Fruit fly (Drosophila melanogaster) whole organism, prepupa: ENCODE results near the gene CG14810.

Source experiments
- Blimp-1 ChIP-seq: fragments of 200-800 bp; sonication (Bioruptor generic); optimal IDR thresholded peaks from 3 replicates; lab custom pipeline; 2017; ENCODE audit warnings: missing biosample characterization, missing genetic modification characterization, mild to moderate bottlenecking, moderate library complexity, missing genetic modification reagents
- CG10669 ChIP-seq: fragments of 200-800 bp; sonication (Bioruptor generic); optimal IDR thresholded peaks from 3 replicates; lab custom pipeline; 2018; ENCODE audit warnings: missing biosample characterization, mild to moderate bottlenecking, missing genetic modification characterization, moderate library complexity
- CG11294 ChIP-seq: fragments of 200-800 bp; sonication (Bioruptor generic); IDR thresholded peaks from 2 replicates; pipeline ENCODE4 v1.3.6; 2022; ENCODE audit warnings: missing biosample characterization, missing genetic modification characterization
- CG1621 ChIP-seq: fragments of 200-800 bp; sonication (Bioruptor generic); optimal IDR thresholded peaks from 3 replicates; lab custom pipeline; 2018; ENCODE audit warnings: missing biosample characterization, mild to moderate bottlenecking, missing genetic modification characterization
- CG16779 ChIP-seq: fragments of 200-800 bp; sonication (Bioruptor generic); optimal IDR thresholded peaks from 3 replicates; lab custom pipeline; 2017; ENCODE audit warnings: missing biosample characterization, mild to moderate bottlenecking, missing genetic modification characterization
- CG32006 ChIP-seq: fragments of 200-800 bp; sonication (Bioruptor generic); optimal IDR thresholded peaks from 3 replicates; lab custom pipeline; 2017; ENCODE audit warnings: missing biosample characterization, mild to moderate bottlenecking, missing genetic modification characterization
- CG34406 ChIP-seq: fragments of 200-800 bp; sonication (Bioruptor generic); optimal IDR thresholded peaks from 3 replicates; lab custom pipeline; 2016; ENCODE audit warnings: missing biosample characterization, missing genetic modification characterization
- CG4318 ChIP-seq: fragments of 200-800 bp; sonication (Bioruptor generic); optimal IDR thresholded peaks from 3 replicates; lab custom pipeline; 2017; ENCODE audit warnings: missing biosample characterization, mild to moderate bottlenecking, missing genetic modification characterization
- CG6163 ChIP-seq: fragments of 200-800 bp; sonication (Bioruptor generic); IDR thresholded peaks from 3 replicates; pipeline ENCODE4 v1.3.6; 2022; ENCODE audit warnings: missing biosample characterization, missing genetic modification characterization
- CG6276 ChIP-seq: fragments of 200-800 bp; sonication (Bioruptor generic); optimal IDR thresholded peaks from 2 replicates; lab custom pipeline; 2017; ENCODE audit warnings: missing biosample characterization, mild to moderate bottlenecking, missing genetic modification characterization
- CG6808 ChIP-seq: fragments of 200-800 bp; sonication (Bioruptor generic); optimal IDR thresholded peaks from 3 replicates; lab custom pipeline; 2017; ENCODE audit warnings: missing biosample characterization, missing genetic modification characterization, mild to moderate bottlenecking, moderate library complexity, missing genetic modification reagents
- CG8119 ChIP-seq: fragments of 200-800 bp; sonication (Bioruptor generic); IDR thresholded peaks from 3 replicates; pipeline ENCODE4 v1.3.6; 2022; ENCODE audit warnings: missing biosample characterization, missing genetic modification characterization
- CG8319 ChIP-seq: fragments of 200-800 bp; sonication (Bioruptor generic); optimal IDR thresholded peaks from 3 replicates; lab custom pipeline; 2016; ENCODE audit warnings: missing biosample characterization, missing genetic modification characterization
- CG8632 ChIP-seq: fragments of 200-800 bp; sonication (Bioruptor generic); optimal IDR thresholded peaks from 3 replicates; lab custom pipeline; 2016; ENCODE audit warnings: missing biosample characterization, missing genetic modification characterization
- CG9139 ChIP-seq: fragments of 200-800 bp; sonication (Bioruptor generic); optimal IDR thresholded peaks from 3 replicates; lab custom pipeline; 2017; ENCODE audit warnings: missing biosample characterization, mild to moderate bottlenecking, missing genetic modification characterization
- Eip78C ChIP-seq: fragments of 200-800 bp; sonication (Bioruptor generic); peaks from one replicate; lab custom pipeline; 2016; ENCODE audit warnings: missing biosample characterization, missing genetic modification characterization
- Ets96B ChIP-seq: fragments of 200-800 bp; optimal IDR thresholded peaks from 2 replicates; lab custom pipeline; 2019; ENCODE audit warnings: missing biosample characterization, mild to moderate bottlenecking, missing genetic modification characterization, moderate library complexity
- Hr38 ChIP-seq: sonication (Bioruptor generic); optimal IDR thresholded peaks from 2 replicates; lab custom pipeline; 2016; ENCODE audit warnings: missing biosample characterization, missing genetic modification characterization
- Hr39 ChIP-seq: fragments of 200-800 bp; sonication (Bioruptor generic); optimal IDR thresholded peaks from 2 replicates; lab custom pipeline; 2016; ENCODE audit warnings: missing biosample characterization, missing genetic modification characterization
- Hr4 ChIP-seq: fragments of 200-800 bp; sonication (Bioruptor generic); optimal IDR thresholded peaks from 3 replicates; lab custom pipeline; 2016; ENCODE audit warnings: missing biosample characterization, missing genetic modification characterization
- Met ChIP-seq: fragments of 200-800 bp; sonication (Bioruptor generic); optimal IDR thresholded peaks from 3 replicates; lab custom pipeline; 2016; ENCODE audit warnings: missing biosample characterization, missing genetic modification characterization
- Sox102F ChIP-seq: fragments of 200-800 bp; sonication (Bioruptor generic); optimal IDR thresholded peaks from 2 replicates; lab custom pipeline; 2016; ENCODE audit warnings: missing biosample characterization, mild to moderate bottlenecking, missing genetic modification characterization
- Sox14 ChIP-seq: fragments of 200-800 bp; sonication (Bioruptor generic); optimal IDR thresholded peaks from 3 replicates; lab custom pipeline; 2016; ENCODE audit warnings: missing biosample characterization, missing genetic modification characterization
- Sox15 ChIP-seq: fragments of 200-800 bp; sonication (Bioruptor generic); optimal IDR thresholded peaks from 3 replicates; lab custom pipeline; 2016; ENCODE audit warnings: missing biosample characterization, missing genetic modification characterization
- achi ChIP-seq: fragments of 200-800 bp; sonication (Bioruptor generic); optimal IDR thresholded peaks from 3 replicates; lab custom pipeline; 2016; ENCODE audit warnings: missing biosample characterization, missing genetic modification characterization
- acj6 ChIP-seq: fragments of 200-800 bp; sonication (Bioruptor generic); optimal IDR thresholded peaks from 3 replicates; lab custom pipeline; 2016; ENCODE audit warnings: missing biosample characterization, missing genetic modification characterization
- cyc ChIP-seq: fragments of 200-800 bp; sonication (Bioruptor generic); optimal IDR thresholded peaks from 3 replicates; lab custom pipeline; 2016; ENCODE audit warnings: missing biosample characterization, missing genetic modification characterization
- dac ChIP-seq: fragments of 200-800 bp; sonication (Bioruptor generic); optimal IDR thresholded peaks from 2 replicates; lab custom pipeline; 2017; ENCODE audit warnings: missing biosample characterization, mild to moderate bottlenecking, missing genetic modification characterization
- eg ChIP-seq: fragments of 200-800 bp; sonication (Bioruptor generic); IDR thresholded peaks from 3 replicates; pipeline ENCODE4 v1.3.6; 2022; ENCODE audit warnings: missing biosample characterization, missing genetic modification characterization
- esn ChIP-seq: fragments of 200-800 bp; sonication (Bioruptor generic); optimal IDR thresholded peaks from 2 replicates; lab custom pipeline; 2016; ENCODE audit warnings: missing biosample characterization, mild to moderate bottlenecking, missing genetic modification characterization, moderate library complexity
- fd59A ChIP-seq: fragments of 200-800 bp; sonication (Bioruptor generic); optimal IDR thresholded peaks from 2 replicates; lab custom pipeline; 2017; ENCODE audit warnings: missing biosample characterization, mild to moderate bottlenecking, missing genetic modification characterization, missing genetic modification reagents
- fkh ChIP-seq: fragments of 200-800 bp; sonication (Bioruptor generic); optimal IDR thresholded peaks from 3 replicates; lab custom pipeline; 2017; ENCODE audit warnings: missing biosample characterization, mild to moderate bottlenecking, missing genetic modification characterization, moderate library complexity
- salr ChIP-seq, 2 experiments: fragments of 200-800 bp; sonication (Bioruptor generic); optimal IDR thresholded peaks; 3 replicates each; lab custom pipeline; 2016 to 2018; ENCODE audit warnings: missing biosample characterization in 2 of 2, missing genetic modification characterization in 2 of 2, mild to moderate bottlenecking in 1 of 2
- spab ChIP-seq: fragments of 200-800 bp; sonication (Bioruptor generic); optimal IDR thresholded peaks from 2 replicates; lab custom pipeline; 2017; ENCODE audit warnings: missing biosample characterization, mild to moderate bottlenecking, missing genetic modification characterization, missing genetic modification reagents
- ss ChIP-seq, 2 experiments: fragments of 200-800 bp; sonication (Bioruptor generic); optimal IDR thresholded peaks; 2 replicates in 1 of 2; 3 replicates in 1 of 2; lab custom pipeline; 2017 to 2018; ENCODE audit warnings: mild to moderate bottlenecking in 2 of 2, missing biosample characterization in 2 of 2, missing genetic modification characterization in 2 of 2, moderate library complexity in 1 of 2
- svp ChIP-seq: fragments of 200-800 bp; sonication (Bioruptor generic); peaks from one replicate; lab custom pipeline; 2016; ENCODE audit warnings: missing biosample characterization, missing genetic modification characterization
- vri ChIP-seq: fragments of 200-800 bp; sonication (Bioruptor generic); optimal IDR thresholded peaks from 3 replicates; lab custom pipeline; 2016; ENCODE audit warnings: missing biosample characterization, mild to moderate bottlenecking, missing genetic modification characterization

CG14810 gene

DNA sequence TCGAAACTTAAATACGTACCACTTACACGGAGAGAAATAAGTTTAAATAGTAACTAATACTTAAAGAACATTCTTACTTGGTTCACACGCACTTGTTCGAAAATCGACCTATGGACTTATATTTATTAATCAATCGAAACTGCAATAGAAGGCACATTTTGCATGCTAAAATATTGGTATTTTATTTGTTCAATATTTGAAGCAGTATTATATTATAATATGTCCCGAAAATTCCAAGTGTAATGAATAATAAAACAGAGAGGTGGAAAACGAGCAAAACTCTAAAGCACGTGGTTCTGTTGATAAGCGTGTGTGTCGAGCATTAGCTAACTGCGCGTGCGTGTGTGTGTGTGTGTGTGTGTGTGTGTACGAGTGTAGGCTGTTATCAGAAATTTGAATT is 29.8 kb upstream of the CG14810 start (continued):
- peak; percentile 21 for TF ChIP-seq Sox102F
- no peak for TF ChIP-seq CG6163
- TF ChIP-seq Hr4 (GFP tag; lab: Kevin White, UChicago), result peak; percentile 18

DNA sequence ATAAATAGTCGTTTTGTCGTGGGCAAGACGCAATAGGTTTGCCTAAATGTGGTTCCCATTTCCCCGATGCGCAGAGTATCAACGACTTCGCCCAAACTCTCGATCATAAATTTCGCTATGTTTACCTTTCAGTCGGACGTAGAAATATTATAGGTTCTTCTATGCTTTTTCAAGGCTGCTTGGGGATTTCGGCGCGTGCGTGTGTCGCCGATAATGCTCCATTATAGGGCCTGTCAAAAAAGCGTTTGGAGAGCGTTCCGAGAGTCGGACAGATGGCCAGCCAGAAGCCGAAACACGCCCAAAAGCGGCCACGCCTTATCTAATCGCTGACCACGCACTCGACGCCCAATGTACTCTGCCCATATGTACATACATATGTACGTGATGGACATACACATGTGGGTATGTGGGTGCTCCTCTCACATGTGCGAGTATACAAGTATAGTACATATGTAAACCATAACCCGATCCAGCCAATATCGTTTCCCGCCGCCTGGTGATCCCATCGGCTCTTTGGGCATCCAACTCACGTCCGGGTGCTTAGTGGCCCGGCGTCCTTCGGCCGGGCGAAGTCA is 28.6 kb upstream of the CG14810 start:
- TF ChIP-seq eg (GFP tag; lab: Robert Waterston, UW) (no peak), fkh (peak; percentile 31), Eip78C (GFP tag; lab: Kevin White, UChicago) (no peak)

DNA sequence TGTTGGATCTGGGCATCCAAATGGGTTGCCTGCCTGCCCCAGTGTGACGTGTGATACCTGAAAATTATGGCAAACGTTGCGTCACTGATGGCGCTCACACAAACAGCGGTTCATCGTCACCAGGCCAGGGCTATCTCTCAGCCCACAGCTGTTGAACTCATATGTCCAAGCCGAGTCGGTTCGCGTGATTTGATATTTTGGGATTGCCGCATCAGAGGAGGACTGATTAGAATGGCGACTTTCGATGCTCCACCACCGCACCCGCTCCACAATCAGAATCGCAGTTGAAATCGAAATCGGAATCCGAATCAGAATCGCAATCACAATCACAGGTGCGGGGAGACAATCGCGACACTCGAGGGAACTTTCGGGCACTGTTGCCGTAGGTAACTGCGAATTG is 27.6 kb upstream of the CG14810 start:
- TF ChIP-seq Met (no peak), CG10669 (no peak), ss (GFP tag; optimal IDR thresholded peaks at IDR 0.05; lab: Kevin White, UChicago) (no peak), Sox15 (GFP tag; lab: Kevin White, UChicago) (no peak), vri (peak; percentile 53), svp (GFP tag; lab: Kevin White, UChicago) (peak; percentile 66)

DNA sequence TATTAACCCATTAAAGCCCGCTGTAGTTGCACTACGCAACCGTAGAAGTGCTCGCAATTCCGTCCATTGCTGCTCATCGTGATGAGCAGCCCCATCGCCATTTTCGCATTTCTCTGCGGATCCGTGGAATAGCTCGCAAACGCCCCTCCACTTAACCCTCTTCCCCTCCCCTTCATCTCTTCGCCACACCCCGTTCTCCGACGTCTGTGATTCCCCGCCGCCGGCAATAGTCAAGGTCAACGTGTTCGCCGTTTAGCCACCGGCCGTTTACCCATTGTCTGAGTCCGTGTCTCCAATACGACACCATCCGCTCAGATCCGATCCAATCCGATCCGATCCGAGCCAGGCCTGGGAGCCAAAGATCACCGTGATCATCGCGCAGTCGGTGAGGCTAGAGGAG is 26.2 kb upstream of the CG14810 start:
- TF ChIP-seq CG1621 (peak; percentile 55), CG8319 (GFP tag; lab: Kevin White, UChicago) (no peak)

DNA sequence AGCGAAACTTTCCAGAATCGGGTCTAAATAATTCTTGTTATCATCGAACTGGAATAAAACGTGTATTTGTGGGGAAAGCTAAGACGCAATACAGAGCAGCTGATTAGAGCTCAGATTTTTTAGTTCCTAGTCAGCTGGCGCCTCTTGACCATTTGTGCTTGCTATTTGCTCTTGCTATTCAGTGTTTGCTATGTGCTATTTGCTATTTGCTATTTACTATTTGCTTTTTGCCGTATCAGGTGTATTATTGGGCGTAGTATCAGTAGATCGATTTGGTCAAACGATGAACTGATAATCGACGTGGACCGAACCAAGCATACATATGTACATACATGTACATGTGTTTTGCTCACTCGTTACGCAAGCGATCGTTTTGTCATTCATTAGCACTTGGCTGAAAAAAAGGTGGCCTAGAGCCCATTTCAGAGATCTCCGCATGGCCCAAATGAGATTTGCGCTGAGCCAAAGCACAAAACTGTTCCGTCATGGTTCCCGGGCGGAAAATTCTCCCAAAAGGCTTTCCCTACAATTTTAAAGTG is 25.3 kb upstream of the CG14810 start:
- peak; percentile 3 for TF ChIP-seq Hr38 (GFP tag; lab: Kevin White, UChicago)
- peak; percentile 76 for TF ChIP-seq fkh
- no peak for TF ChIP-seq spab (GFP tag; lab: Kevin White, UChicago)
- peak; percentile 18 for TF ChIP-seq CG6276 (GFP tag; lab: Kevin White, UChicago)
- no peak for TF ChIP-seq Hr4 (GFP tag; lab: Kevin White, UChicago)

DNA sequence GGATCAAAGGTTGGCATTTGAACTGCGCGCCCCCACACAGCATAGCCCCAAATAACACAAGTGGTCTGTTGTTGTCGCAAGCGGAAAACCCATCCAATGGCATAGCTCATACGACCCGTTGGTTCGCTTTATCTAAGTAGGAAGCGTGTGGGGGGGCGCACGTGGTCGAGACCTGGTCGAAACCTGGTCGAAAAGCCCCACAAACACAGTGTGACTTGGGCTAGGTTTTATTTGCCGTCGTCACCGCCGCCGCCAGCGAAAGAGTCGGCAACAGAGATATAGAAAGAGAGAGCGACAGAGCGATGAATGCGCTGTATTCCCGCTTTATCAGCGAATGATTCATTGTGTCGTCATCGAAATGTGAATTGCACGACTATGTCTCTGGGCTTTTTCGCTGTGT is 22.7 kb upstream of the CG14810 start:
- no peak for TF ChIP-seq CG8632 (GFP tag; lab: Kevin White, UChicago)
- no peak for TF ChIP-seq spab (GFP tag; lab: Kevin White, UChicago)
- peak; percentile 62 for TF ChIP-seq svp (GFP tag; lab: Kevin White, UChicago)
- TF ChIP-seq cyc (GFP tag; lab: Kevin White, UChicago), result no peak
- TF ChIP-seq Hr4 (GFP tag; lab: Kevin White, UChicago), result no peak
- TF ChIP-seq CG32006 (GFP tag; lab: Kevin White, UChicago), result no peak
- no peak for TF ChIP-seq Blimp-1
- TF ChIP-seq fd59A (GFP tag; lab: Kevin White, UChicago), result no peak
- TF ChIP-seq Eip78C (GFP tag; lab: Kevin White, UChicago), result no peak
- TF ChIP-seq CG16779 (tag; lab: Kevin White, UChicago), result no peak
- TF ChIP-seq vri, result peak; percentile 33
- TF ChIP-seq esn, result no peak

DNA sequence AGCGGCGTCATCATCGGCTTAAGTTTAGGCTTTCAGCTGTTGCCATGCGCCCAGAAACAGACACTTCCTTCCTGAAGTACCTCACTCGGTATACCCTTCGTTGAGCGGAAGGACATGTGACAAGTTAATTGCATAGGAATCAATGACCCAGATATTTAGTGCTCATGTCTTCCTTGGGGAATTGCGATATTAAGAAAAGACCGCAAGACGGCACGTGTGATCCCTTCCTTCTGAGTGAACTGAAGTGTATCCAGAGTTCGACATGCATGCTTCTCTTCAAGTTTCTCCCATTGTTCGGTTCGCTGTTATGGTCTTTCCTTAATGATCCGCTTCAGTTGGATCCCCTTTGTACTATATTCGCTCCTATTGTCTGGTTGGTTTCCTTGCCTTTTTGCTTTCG is 20.4 kb upstream of the CG14810 start:
- TF ChIP-seq CG8632 (GFP tag; lab: Kevin White, UChicago), result peak; percentile 86
- TF ChIP-seq CG34406 (GFP tag; lab: Kevin White, UChicago), result peak; percentile 82
- peak; percentile 86 for TF ChIP-seq acj6
- peak; percentile 40 for TF ChIP-seq dac (GFP tag; lab: Kevin White, UChicago)
- peak; percentile 42 for TF ChIP-seq CG6276 (GFP tag; lab: Kevin White, UChicago)
- TF ChIP-seq Ets96B (tag; lab: Kevin White, UChicago), result peak; percentile 85
- peak; percentile 9; the same call in 1 of the 2 replicates for TF ChIP-seq CG11294
- TF ChIP-seq CG8119 (GFP tag; lab: Robert Waterston, UW), result peak; percentile 62
- TF ChIP-seq fd59A (GFP tag; lab: Kevin White, UChicago), result peak; percentile 80
- TF ChIP-seq Sox14 (GFP tag; lab: Kevin White, UChicago), result peak; percentile 93
- peak; percentile 88 for TF ChIP-seq Met
- peak; percentile 36 for TF ChIP-seq CG4318 (GFP tag; lab: Kevin White, UChicago)
- TF ChIP-seq CG6808 (GFP tag; lab: Kevin White, UChicago), result peak; percentile 79
- TF ChIP-seq esn, result peak; percentile 88
- TF ChIP-seq CG10669, result peak; percentile 88
- TF ChIP-seq salr (GFP tag; optimal IDR thresholded peaks at IDR 0.05; lab: Kevin White, UChicago), result peak; percentile 56 to 72
- peak; percentile 90 for TF ChIP-seq Hr39 (GFP tag; lab: Kevin White, UChicago)
- peak; percentile 88 for TF ChIP-seq CG1621
- peak; percentile 88 for TF ChIP-seq Sox102F
- TF ChIP-seq eg (GFP tag; lab: Robert Waterston, UW), result 0 out of 3 replicates have a peak, but pooled peaks have one; percentile 29
- peak; percentile 55 for TF ChIP-seq Hr4 (GFP tag; lab: Kevin White, UChicago)
- TF ChIP-seq CG9139 (GFP tag; lab: Kevin White, UChicago), result peak; percentile 86
- peak; percentile 83 for TF ChIP-seq achi
